Worm (Caenorhabditis elegans): ENCODE data around the gene cyn-11.

The cyn-11 gene

ce11 chrII:8742006-8742847, 26.1 kb upstream of the cyn-11 start:
- no peak for TF ChIP-seq ceh-82 (tag; optimal IDR thresholded peaks at IDR 0.05)
- TF ChIP-seq ceh-16 (tag; optimal IDR thresholded peaks at IDR 0.05) = no peak
- TF ChIP-seq ztf-4 (tag; optimal IDR thresholded peaks at IDR 0.05) = peak; percentile 31
- TF ChIP-seq mml-1 (tag; optimal IDR thresholded peaks at IDR 0.05) = no peak
- TF ChIP-seq sea-2 (GFP tag; optimal IDR thresholded peaks at IDR 0.05) = no peak
- TF ChIP-seq tbx-2 (tag; optimal IDR thresholded peaks at IDR 0.05) = peak; percentile 52
- peak; percentile 42 for TF ChIP-seq nfya-1 (tag; optimal IDR thresholded peaks at IDR 0.05; ENCODE audit: insufficient read depth)
- TF ChIP-seq nhr-67 (tag; optimal IDR thresholded peaks at IDR 0.05) = no peak
- TF ChIP-seq zag-1 (tag; optimal IDR thresholded peaks at IDR 0.05) = no peak
- peak in 2 of 3 experiments; percentile 21 to 59 for TF ChIP-seq elt-3 (tag; optimal IDR thresholded peaks at IDR 0.05)
- TF ChIP-seq snpc-4 (tag; optimal IDR thresholded peaks at IDR 0.05) = no peak
- TF ChIP-seq eor-1 (tag; optimal IDR thresholded peaks at IDR 0.05) = no peak
- TF ChIP-seq unc-39 (tag; optimal IDR thresholded peaks at IDR 0.05) = no peak
- TF ChIP-seq jun-1 (tag; optimal IDR thresholded peaks at IDR 0.05) = peak; percentile 66
- TF ChIP-seq daf-12 (tag; optimal IDR thresholded peaks at IDR 0.05) = no peak
- no peak for TF ChIP-seq aly-2 (tag; optimal IDR thresholded peaks at IDR 0.05)
- TF ChIP-seq lsy-12 (tag; optimal IDR thresholded peaks at IDR 0.05) = peak; percentile 4
- TF ChIP-seq fkh-2 (tag; optimal IDR thresholded peaks at IDR 0.05) = no peak
- peak; percentile 18 for TF ChIP-seq pqm-1 (tag; optimal IDR thresholded peaks at IDR 0.05)
- no peak for TF ChIP-seq nhr-237 (tag; optimal IDR thresholded peaks at IDR 0.05)
- peak; percentile 34 for TF ChIP-seq egl-27 (tag; optimal IDR thresholded peaks at IDR 0.05)
- TF ChIP-seq nhr-11 (tag; optimal IDR thresholded peaks at IDR 0.05) = peak; percentile 80
- no peak for TF ChIP-seq egl-5 (tag; optimal IDR thresholded peaks at IDR 0.05)
- no peak for TF ChIP-seq lin-39 (tag; optimal IDR thresholded peaks at IDR 0.05)
- no peak for TF ChIP-seq fkh-10 (GFP tag; optimal IDR thresholded peaks at IDR 0.05)
- TF ChIP-seq skn-1 (tag; optimal IDR thresholded peaks at IDR 0.05) = no peak
- TF ChIP-seq nhr-25 (tag; optimal IDR thresholded peaks at IDR 0.05) = peak; percentile 88
- TF ChIP-seq nhr-12 (tag; optimal IDR thresholded peaks at IDR 0.05) = no peak
- TF ChIP-seq nhr-28 (tag; optimal IDR thresholded peaks at IDR 0.05) = no peak
- TF ChIP-seq mdl-1 (tag; optimal IDR thresholded peaks at IDR 0.05) = peak; percentile 92
- peak; percentile 85 for TF ChIP-seq nhr-23 (tag; optimal IDR thresholded peaks at IDR 0.05)
- TF ChIP-seq nhr-76 (tag; optimal IDR thresholded peaks at IDR 0.05) = no peak
- TF ChIP-seq elt-1 (tag; optimal IDR thresholded peaks at IDR 0.05) = peak; percentile 82
- TF ChIP-seq ama-1 (optimal IDR thresholded peaks at IDR 0.05) = peak; percentile 63
- peak; percentile 95 for TF ChIP-seq nhr-43 (tag; optimal IDR thresholded peaks at IDR 0.05; ENCODE audit: poor library complexity, severe bottlenecking)
- TF ChIP-seq elt-2 (tag; optimal IDR thresholded peaks at IDR 0.05) = peak; percentile 72
- TF ChIP-seq ztf-11 (tag; optimal IDR thresholded peaks at IDR 0.05) = no peak

- TF ChIP-seq pha-4 (tag; optimal IDR thresholded peaks at IDR 0.05) = peak; percentile 25
- peak; percentile 50 for TF ChIP-seq elt-2 (tag; optimal IDR thresholded peaks at IDR 0.05)
- TF ChIP-seq eor-1 (tag; optimal IDR thresholded peaks at IDR 0.05) = no peak
- TF ChIP-seq fkh-2 (tag; optimal IDR thresholded peaks at IDR 0.05) = no peak
- no peak for TF ChIP-seq aly-2 (tag; optimal IDR thresholded peaks at IDR 0.05)
- TF ChIP-seq jun-1 (tag; optimal IDR thresholded peaks at IDR 0.05) = no peak
- no peak for TF ChIP-seq ztf-11 (tag; optimal IDR thresholded peaks at IDR 0.05)
- TF ChIP-seq lsy-12 (tag; optimal IDR thresholded peaks at IDR 0.05) = no peak
- peak; percentile 64 for TF ChIP-seq mdl-1 (tag; optimal IDR thresholded peaks at IDR 0.05)
- TF ChIP-seq nhr-76 (tag; optimal IDR thresholded peaks at IDR 0.05) = no peak
- peak; percentile 20 for TF ChIP-seq nhr-25 (tag; optimal IDR thresholded peaks at IDR 0.05)
- no peak for TF ChIP-seq ceh-82 (tag; optimal IDR thresholded peaks at IDR 0.05)
- TF ChIP-seq egl-5 (tag; optimal IDR thresholded peaks at IDR 0.05) = peak; percentile 86
- TF ChIP-seq nfya-1 (tag; optimal IDR thresholded peaks at IDR 0.05; ENCODE audit: insufficient read depth) = peak; percentile 26
- no peak for TF ChIP-seq R02D3.7 (tag; optimal IDR thresholded peaks at IDR 0.05)
Observed at ce11 chrII:8741277-8741676, 25.2 kb upstream of the cyn-11 start.
